Fruit fly (Drosophila melanogaster) whole organism, prepupa: ENCODE measurements around the gene CG31975.

ENCODE experiments used
- Blimp-1 ChIP-seq: fragments of 200-800 bp; sonication (Bioruptor generic); optimal IDR thresholded peaks from 3 replicates; lab custom pipeline; 2017; ENCODE audit warnings: missing biosample characterization, missing genetic modification characterization, mild to moderate bottlenecking, moderate library complexity, missing genetic modification reagents
- CG10631 ChIP-seq: fragments of 200-800 bp; sonication (Bioruptor generic); optimal IDR thresholded peaks from 2 replicates; lab custom pipeline; 2016; ENCODE audit warnings: missing biosample characterization, missing genetic modification characterization
- CG11294 ChIP-seq: fragments of 200-800 bp; sonication (Bioruptor generic); IDR thresholded peaks from 2 replicates; pipeline ENCODE4 v1.3.6; 2022; ENCODE audit warnings: missing biosample characterization, missing genetic modification characterization
- CG11762 ChIP-seq: fragments of 200-800 bp; sonication (Bioruptor generic); optimal IDR thresholded peaks from 3 replicates; lab custom pipeline; 2016; ENCODE audit warnings: missing biosample characterization, missing genetic modification characterization; ENCODE audit not compliant: insufficient read depth
- CG15336 ChIP-seq: fragments of 200-800 bp; sonication (Bioruptor generic); IDR thresholded peaks from 2 replicates; pipeline ENCODE4 v1.3.6; 2022; ENCODE audit warnings: missing biosample characterization, missing genetic modification characterization
- CG16779 ChIP-seq: fragments of 200-800 bp; sonication (Bioruptor generic); optimal IDR thresholded peaks from 3 replicates; lab custom pipeline; 2017; ENCODE audit warnings: missing biosample characterization, mild to moderate bottlenecking, missing genetic modification characterization
- CG31627 ChIP-seq: fragments of 200-800 bp; sonication (Bioruptor generic); optimal IDR thresholded peaks from 3 replicates; lab custom pipeline; 2016; ENCODE audit warnings: missing biosample characterization, missing genetic modification characterization
- CG3919 ChIP-seq: fragments of 200-800 bp; sonication (Bioruptor generic); optimal IDR thresholded peaks from 3 replicates; lab custom pipeline; 2016; ENCODE audit warnings: missing biosample characterization, missing genetic modification characterization
- CG6163 ChIP-seq: fragments of 200-800 bp; sonication (Bioruptor generic); IDR thresholded peaks from 3 replicates; pipeline ENCODE4 v1.3.6; 2022; ENCODE audit warnings: missing biosample characterization, missing genetic modification characterization
- CG6276 ChIP-seq: fragments of 200-800 bp; sonication (Bioruptor generic); optimal IDR thresholded peaks from 2 replicates; lab custom pipeline; 2017; ENCODE audit warnings: missing biosample characterization, mild to moderate bottlenecking, missing genetic modification characterization
- CG6792 ChIP-seq: fragments of 200-800 bp; sonication (Bioruptor generic); optimal IDR thresholded peaks from 3 replicates; lab custom pipeline; 2016; ENCODE audit warnings: missing biosample characterization, missing genetic modification characterization
- CG6808 ChIP-seq: fragments of 200-800 bp; sonication (Bioruptor generic); optimal IDR thresholded peaks from 3 replicates; lab custom pipeline; 2017; ENCODE audit warnings: missing biosample characterization, missing genetic modification characterization, mild to moderate bottlenecking, moderate library complexity, missing genetic modification reagents
- CG6854 ChIP-seq: fragments of 200-800 bp; sonication (Bioruptor generic); optimal IDR thresholded peaks from 2 replicates; lab custom pipeline; 2017; ENCODE audit warnings: missing biosample characterization, mild to moderate bottlenecking, missing genetic modification characterization
- CG8319 ChIP-seq: fragments of 200-800 bp; sonication (Bioruptor generic); optimal IDR thresholded peaks from 3 replicates; lab custom pipeline; 2016; ENCODE audit warnings: missing biosample characterization, missing genetic modification characterization
- Eip75B ChIP-seq: fragments of 200-800 bp; sonication (Bioruptor generic); optimal IDR thresholded peaks from 3 replicates; lab custom pipeline; 2016; ENCODE audit warnings: missing biosample characterization, missing genetic modification characterization
- Eip93F ChIP-seq: fragments of 200-800 bp; sonication (Bioruptor generic); optimal IDR thresholded peaks from 2 replicates; lab custom pipeline; 2016; ENCODE audit warnings: missing biosample characterization, mild to moderate bottlenecking, missing genetic modification characterization
- Ets96B ChIP-seq: fragments of 200-800 bp; optimal IDR thresholded peaks from 2 replicates; lab custom pipeline; 2019; ENCODE audit warnings: missing biosample characterization, mild to moderate bottlenecking, missing genetic modification characterization, moderate library complexity
- Hr4 ChIP-seq: fragments of 200-800 bp; sonication (Bioruptor generic); optimal IDR thresholded peaks from 3 replicates; lab custom pipeline; 2016; ENCODE audit warnings: missing biosample characterization, missing genetic modification characterization
- Lpt ChIP-seq: fragments of 200-800 bp; sonication (Bioruptor generic); optimal IDR thresholded peaks from 3 replicates; lab custom pipeline; 2016; ENCODE audit warnings: missing biosample characterization, missing genetic modification characterization
- Met ChIP-seq: fragments of 200-800 bp; sonication (Bioruptor generic); optimal IDR thresholded peaks from 3 replicates; lab custom pipeline; 2016; ENCODE audit warnings: missing biosample characterization, missing genetic modification characterization
- Smox ChIP-seq: fragments of 200-800 bp; sonication (Bioruptor generic); optimal IDR thresholded peaks from 3 replicates; lab custom pipeline; 2016; ENCODE audit warnings: missing biosample characterization, missing genetic modification characterization
- Sox14 ChIP-seq: fragments of 200-800 bp; sonication (Bioruptor generic); optimal IDR thresholded peaks from 3 replicates; lab custom pipeline; 2016; ENCODE audit warnings: missing biosample characterization, missing genetic modification characterization
- Sox15 ChIP-seq: fragments of 200-800 bp; sonication (Bioruptor generic); optimal IDR thresholded peaks from 3 replicates; lab custom pipeline; 2016; ENCODE audit warnings: missing biosample characterization, missing genetic modification characterization
- achi ChIP-seq: fragments of 200-800 bp; sonication (Bioruptor generic); optimal IDR thresholded peaks from 3 replicates; lab custom pipeline; 2016; ENCODE audit warnings: missing biosample characterization, missing genetic modification characterization
- cyc ChIP-seq: fragments of 200-800 bp; sonication (Bioruptor generic); optimal IDR thresholded peaks from 3 replicates; lab custom pipeline; 2016; ENCODE audit warnings: missing biosample characterization, missing genetic modification characterization
- dac ChIP-seq: fragments of 200-800 bp; sonication (Bioruptor generic); optimal IDR thresholded peaks from 2 replicates; lab custom pipeline; 2017; ENCODE audit warnings: missing biosample characterization, mild to moderate bottlenecking, missing genetic modification characterization
- dsx ChIP-seq: fragments of 200-800 bp; optimal IDR thresholded peaks from 3 replicates; lab custom pipeline; 2019; ENCODE audit warnings: missing biosample characterization, mild to moderate bottlenecking, missing genetic modification characterization, moderate library complexity; ENCODE audit not compliant: poor library complexity, severe bottlenecking
- esn ChIP-seq: fragments of 200-800 bp; sonication (Bioruptor generic); optimal IDR thresholded peaks from 2 replicates; lab custom pipeline; 2016; ENCODE audit warnings: missing biosample characterization, mild to moderate bottlenecking, missing genetic modification characterization, moderate library complexity
- fd59A ChIP-seq: fragments of 200-800 bp; sonication (Bioruptor generic); optimal IDR thresholded peaks from 2 replicates; lab custom pipeline; 2017; ENCODE audit warnings: missing biosample characterization, mild to moderate bottlenecking, missing genetic modification characterization, missing genetic modification reagents
- fd85E ChIP-seq: fragments of 200-800 bp; sonication (Bioruptor generic); optimal IDR thresholded peaks from 3 replicates; lab custom pipeline; 2016; ENCODE audit warnings: missing biosample characterization, missing genetic modification characterization
- fkh ChIP-seq: fragments of 200-800 bp; sonication (Bioruptor generic); optimal IDR thresholded peaks from 3 replicates; lab custom pipeline; 2017; ENCODE audit warnings: missing biosample characterization, mild to moderate bottlenecking, missing genetic modification characterization, moderate library complexity
- lz ChIP-seq: fragments of 200-800 bp; sonication (Bioruptor generic); optimal IDR thresholded peaks from 3 replicates; lab custom pipeline; 2016; ENCODE audit warnings: missing biosample characterization, missing genetic modification characterization
- net ChIP-seq: fragments of 200-800 bp; sonication (Bioruptor generic); optimal IDR thresholded peaks from 3 replicates; lab custom pipeline; 2016; ENCODE audit warnings: missing biosample characterization, missing genetic modification characterization
- pdm3 ChIP-seq: fragments of 200-800 bp; sonication (Bioruptor generic); optimal IDR thresholded peaks from 3 replicates; lab custom pipeline; 2016; ENCODE audit warnings: missing biosample characterization, missing genetic modification characterization
- salr ChIP-seq, 2 experiments: fragments of 200-800 bp; sonication (Bioruptor generic); optimal IDR thresholded peaks; 3 replicates each; lab custom pipeline; 2016 to 2018; ENCODE audit warnings: missing biosample characterization in 2 of 2, missing genetic modification characterization in 2 of 2, mild to moderate bottlenecking in 1 of 2
- spab ChIP-seq: fragments of 200-800 bp; sonication (Bioruptor generic); optimal IDR thresholded peaks from 2 replicates; lab custom pipeline; 2017; ENCODE audit warnings: missing biosample characterization, mild to moderate bottlenecking, missing genetic modification characterization, missing genetic modification reagents
- svp ChIP-seq: fragments of 200-800 bp; sonication (Bioruptor generic); peaks from one replicate; lab custom pipeline; 2016; ENCODE audit warnings: missing biosample characterization, missing genetic modification characterization
- topi ChIP-seq: fragments of 200-800 bp; sonication (Bioruptor generic); optimal IDR thresholded peaks from 3 replicates; lab custom pipeline; 2016; ENCODE audit warnings: missing biosample characterization, missing genetic modification characterization
- vri ChIP-seq: fragments of 200-800 bp; sonication (Bioruptor generic); optimal IDR thresholded peaks from 3 replicates; lab custom pipeline; 2016; ENCODE audit warnings: missing biosample characterization, mild to moderate bottlenecking, missing genetic modification characterization

The CG31975 gene

dm6 chr2L:140849-141248 is at the start of gene CG31975, which contains the start of gene ovm:
Gene CG31975, minus strand, starts transcription at chr2L:140992.
Gene ovm, minus strand, starts transcription at chr2L:140992.
- no peak for TF ChIP-seq dsx (GFP tag; lab: Kevin White, UChicago)
- TF ChIP-seq svp (GFP tag; lab: Kevin White, UChicago), result peak; percentile 70

- TF ChIP-seq Eip93F (GFP tag; lab: Kevin White, UChicago) (peak; percentile 55), esn (GFP tag; lab: Kevin White, UChicago) (peak; percentile 5), CG15336 (GFP tag; lab: Robert Waterston, UW) (peak; percentile 29; the same call in 1 of the 2 replicates), CG6854 (peak; percentile 25), Ets96B (tag; lab: Kevin White, UChicago) (no peak)
Observed at dm6 chr2L:182360-183144, 41.8 kb upstream of the CG31975 start.

- TF ChIP-seq CG6163 (no peak), salr (GFP tag; optimal IDR thresholded peaks at IDR 0.05; lab: Kevin White, UChicago) (no peak), Sox14 (GFP tag; lab: Kevin White, UChicago) (no peak), Lpt (GFP tag; lab: Kevin White, UChicago) (no peak)
Observed at dm6 chr2L:181020-181419, 40.2 kb upstream of the CG31975 start.

- TF ChIP-seq Blimp-1, result no peak
- TF ChIP-seq CG11294 (GFP tag; lab: Robert Waterston, UW), result no peak
- no peak for TF ChIP-seq achi (GFP tag; lab: Kevin White, UChicago)
- no peak for TF ChIP-seq Hr4 (GFP tag; lab: Kevin White, UChicago)
- TF ChIP-seq lz, result no peak
- no peak for TF ChIP-seq net (GFP tag; lab: Kevin White, UChicago)
- TF ChIP-seq CG31627 (GFP tag; lab: Kevin White, UChicago), result no peak
- TF ChIP-seq CG10631 (GFP tag; lab: Kevin White, UChicago), result no peak
- TF ChIP-seq svp (GFP tag; lab: Kevin White, UChicago), result no peak
- TF ChIP-seq Met (GFP tag; lab: Kevin White, UChicago), result no peak
- TF ChIP-seq Smox (GFP tag; lab: Kevin White, UChicago), result no peak
- no peak for TF ChIP-seq CG8319 (GFP tag; lab: Kevin White, UChicago)
- TF ChIP-seq CG11762 (GFP tag; lab: Kevin White, UChicago), result no peak
- no peak for TF ChIP-seq fd59A
Observed at dm6 chr2L:179119-179518, 38.3 kb upstream of the CG31975 start.

dm6 chr2L:175727-176126 is 34.9 kb upstream of the CG31975 start:
- TF ChIP-seq fkh (peak; percentile 49), Eip75B (GFP tag; lab: Kevin White, UChicago) (no peak)

- TF ChIP-seq topi (peak; percentile 13), Met (GFP tag; lab: Kevin White, UChicago) (peak; percentile 51), dac (GFP tag; lab: Kevin White, UChicago) (peak; percentile 59), esn (GFP tag; lab: Kevin White, UChicago) (peak; percentile 62), Eip93F (GFP tag; lab: Kevin White, UChicago) (no peak), CG6808 (GFP tag; lab: Kevin White, UChicago) (peak; percentile 70), Blimp-1 (no peak), cyc (GFP tag; lab: Kevin White, UChicago) (peak; percentile 46), vri (peak; percentile 32), pdm3 (peak; percentile 75), Sox15 (GFP tag; lab: Kevin White, UChicago) (peak; percentile 37), spab (GFP tag; lab: Kevin White, UChicago) (peak; percentile 49), CG15336 (GFP tag; lab: Robert Waterston, UW) (peak; percentile 86), CG16779 (tag; lab: Kevin White, UChicago) (no peak), CG6276 (GFP tag; lab: Kevin White, UChicago) (peak; percentile 51), CG3919 (GFP tag; lab: Kevin White, UChicago) (peak; percentile 65), fd85E (GFP tag; lab: Kevin White, UChicago) (no peak), Hr4 (GFP tag; lab: Kevin White, UChicago) (peak; percentile 44), achi (GFP tag; lab: Kevin White, UChicago) (peak; percentile 74), CG6792 (GFP tag; lab: Kevin White, UChicago) (peak; percentile 49)
Observed at dm6 chr2L:171499-172250, 30.9 kb upstream of the CG31975 start.
